Worm (Caenorhabditis elegans) whole organism, midembryonic: ENCODE results near the gene C25G6.3.

Experiments used
- T22C8.4 ChIP-seq: fragments of 200-800 bp; sonication (Bioruptor generic); IDR thresholded peaks from 2 replicates; pipeline ENCODE4 v1.3.6; 2022; ENCODE audit warnings: missing genetic modification characterization, missing compliant biosample characterization
- cog-1 ChIP-seq: sonication (generic microtip); optimal IDR thresholded peaks from 2 replicates; lab custom pipeline; 2016; ENCODE audit warnings: missing genetic modification characterization, missing compliant biosample characterization
- flt-1 ChIP-seq: fragments of 200-800 bp; sonication (Bioruptor generic); IDR thresholded peaks from 2 replicates; pipeline ENCODE4 v1.3.6; 2022; ENCODE audit warnings: missing genetic modification characterization, missing compliant biosample characterization
- klf-2 ChIP-seq: fragments of 200-800 bp; sonication (Bioruptor generic); conservative IDR thresholded peaks from 2 replicates; pipeline ENCODE4 v1.3.6; 2022; ENCODE audit warnings: missing genetic modification reagents, missing genetic modification characterization, missing compliant biosample characterization
- med-1 ChIP-seq: sonication (generic microtip); optimal IDR thresholded peaks from 2 replicates; lab custom pipeline; 2017; ENCODE audit warnings: missing genetic modification characterization, mild to moderate bottlenecking, missing compliant biosample characterization, antibody characterized with exemption, missing genetic modification reagents; ENCODE audit not compliant: insufficient read depth
- ref-1 ChIP-seq: fragments of 200-800 bp; sonication (Bioruptor generic); conservative IDR thresholded peaks from 2 replicates; pipeline ENCODE4 v1.3.6; 2022; ENCODE audit warnings: missing genetic modification reagents, missing genetic modification characterization, missing compliant biosample characterization
- tab-1 ChIP-seq: fragments of 200-800 bp; sonication (Bioruptor generic); IDR thresholded peaks from 2 replicates; pipeline ENCODE4 v1.3.6; 2022; ENCODE audit warnings: missing genetic modification characterization, missing compliant biosample characterization
- ztf-23 ChIP-seq: fragments of 200-800 bp; sonication (Bioruptor generic); IDR thresholded peaks from 2 replicates; pipeline ENCODE4 v1.3.6; 2022; ENCODE audit warnings: missing genetic modification reagents, missing genetic modification characterization, missing compliant biosample characterization

- no peak for TF ChIP-seq klf-2 (GFP tag; lab: Robert Waterston, UW)
- no peak for TF ChIP-seq ztf-23 (GFP tag; lab: Robert Waterston, UW)
- no peak for TF ChIP-seq cog-1 (tag; lab: Kevin White, UChicago)
- no peak for TF ChIP-seq flt-1 (GFP tag; lab: Robert Waterston, UW)
- TF ChIP-seq ref-1 (GFP tag; lab: Robert Waterston, UW): no peak
- no peak for TF ChIP-seq T22C8.4
- no peak for TF ChIP-seq med-1 (GFP tag; lab: Kevin White, UChicago)
- TF ChIP-seq tab-1 (GFP tag; lab: Robert Waterston, UW): no peak
Measured at ce11 chrX:1206029-1206428, 32.7 kb downstream of the C25G6.3 start, which contains the start of gene T13G4.7.
